Worm (Caenorhabditis elegans) whole organism, L3 larva: ENCODE results near the gene H04M03.12.
A peak's percentile ranks its signal among the peaks of the same experiment; 100 is the strongest.

Experiments used
- aly-2 ChIP-seq: fragments of 150-350 bp; optimal IDR thresholded peaks from 2 replicates; lab custom pipeline; 2014; ENCODE audit warnings: missing biosample characterization, missing genetic modification characterization
- ama-1 ChIP-seq: fragments of 150-350 bp; optimal IDR thresholded peaks from 2 replicates; lab custom pipeline; 2018
- ceh-28 ChIP-seq: fragments of 150-350 bp; optimal IDR thresholded peaks from 2 replicates; lab custom pipeline; 2014; ENCODE audit warnings: missing biosample characterization, missing genetic modification reagents, missing genetic modification characterization
- daf-12 ChIP-seq: fragments of 150-350 bp; optimal IDR thresholded peaks from 2 replicates; lab custom pipeline; 2014; ENCODE audit warnings: missing biosample characterization, missing genetic modification reagents, missing genetic modification characterization
- egl-5 ChIP-seq: fragments of 150-350 bp; optimal IDR thresholded peaks from 2 replicates; lab custom pipeline; 2017; ENCODE audit warnings: missing biosample characterization, missing genetic modification reagents, missing genetic modification characterization, inconsistent platforms
- elt-1 ChIP-seq: fragments of 150-350 bp; optimal IDR thresholded peaks from 2 replicates; lab custom pipeline; 2014; ENCODE audit warnings: missing biosample characterization, missing genetic modification characterization
- elt-2 ChIP-seq: sonication (generic microtip); optimal IDR thresholded peaks from 2 replicates; lab custom pipeline; 2016; ENCODE audit warnings: missing genetic modification reagents, mild to moderate bottlenecking, missing genetic modification characterization, missing compliant biosample characterization
- elt-3 ChIP-seq, 3 experiments: fragments of 150-350 bp in 1 of 3; sonication (generic microtip) in 2 of 3; optimal IDR thresholded peaks; 2 replicates in 2 of 3; 4 replicates in 1 of 3; lab custom pipeline; 2014 to 2017; ENCODE audit warnings: missing biosample characterization in 3 of 3, missing genetic modification characterization in 3 of 3
- eor-1 ChIP-seq, 2 experiments: fragments of 150-350 bp; optimal IDR thresholded peaks; 2 replicates each; lab custom pipeline; 2014 to 2018; ENCODE audit warnings: missing biosample characterization in 2 of 2, missing genetic modification characterization in 2 of 2
- fkh-2 ChIP-seq: fragments of 150-350 bp; optimal IDR thresholded peaks from 2 replicates; lab custom pipeline; 2014; ENCODE audit warnings: missing biosample characterization, missing genetic modification reagents, missing genetic modification characterization
- fos-1 ChIP-seq: fragments of 150-350 bp; optimal IDR thresholded peaks from 2 replicates; lab custom pipeline; 2014; ENCODE audit warnings: missing biosample characterization, missing genetic modification characterization
- jun-1 ChIP-seq: fragments of 150-350 bp; optimal IDR thresholded peaks from 2 replicates; lab custom pipeline; 2014; ENCODE audit warnings: missing biosample characterization, missing genetic modification reagents, missing genetic modification characterization
- lin-15B ChIP-seq: fragments of 150-350 bp; optimal IDR thresholded peaks from 2 replicates; lab custom pipeline; 2014; ENCODE audit warnings: missing biosample characterization, missing genetic modification characterization
- lin-39 ChIP-seq: fragments of 150-350 bp; optimal IDR thresholded peaks from 2 replicates; lab custom pipeline; 2018; ENCODE audit warnings: missing biosample characterization, missing genetic modification reagents, missing genetic modification characterization
- lsy-12 ChIP-seq: sonication (generic microtip); optimal IDR thresholded peaks from 2 replicates; lab custom pipeline; 2016; ENCODE audit warnings: mild to moderate bottlenecking, missing genetic modification characterization, missing compliant biosample characterization
- mdl-1 ChIP-seq: fragments of 150-350 bp; optimal IDR thresholded peaks from 2 replicates; lab custom pipeline; 2014; ENCODE audit warnings: missing biosample characterization, missing genetic modification characterization
- mml-1 ChIP-seq: fragments of 150-350 bp; sonication (generic microtip); optimal IDR thresholded peaks from 3 replicates; lab custom pipeline; 2014; ENCODE audit warnings: missing biosample characterization, missing genetic modification characterization
- nhr-12 ChIP-seq: fragments of 150-350 bp; optimal IDR thresholded peaks from 2 replicates; lab custom pipeline; 2014; ENCODE audit warnings: missing biosample characterization, missing genetic modification characterization
- nhr-23 ChIP-seq: fragments of 150-350 bp; optimal IDR thresholded peaks from 2 replicates; lab custom pipeline; 2014; ENCODE audit warnings: missing biosample characterization, missing genetic modification reagents, missing genetic modification characterization
- nhr-237 ChIP-seq: fragments of 150-350 bp; optimal IDR thresholded peaks from 2 replicates; lab custom pipeline; 2014; ENCODE audit warnings: missing biosample characterization, missing genetic modification characterization
- nhr-25 ChIP-seq: sonication (generic microtip); optimal IDR thresholded peaks from 2 replicates; lab custom pipeline; 2017; ENCODE audit warnings: missing biosample characterization, missing genetic modification characterization
- nhr-43 ChIP-seq: sonication (generic microtip); optimal IDR thresholded peaks from 2 replicates; lab custom pipeline; 2016; ENCODE audit warnings: mild to moderate bottlenecking, missing genetic modification characterization, missing compliant biosample characterization; ENCODE audit not compliant: poor library complexity, severe bottlenecking
- nhr-67 ChIP-seq: fragments of 150-350 bp; optimal IDR thresholded peaks from 2 replicates; lab custom pipeline; 2014; ENCODE audit warnings: missing biosample characterization, missing genetic modification characterization
- nhr-76 ChIP-seq: fragments of 150-350 bp; sonication (generic microtip); optimal IDR thresholded peaks from 5 replicates; lab custom pipeline; 2014; ENCODE audit warnings: missing biosample characterization, missing genetic modification characterization
- nhr-77 ChIP-seq: fragments of 150-350 bp; optimal IDR thresholded peaks from 2 replicates; lab custom pipeline; 2014; ENCODE audit warnings: missing biosample characterization, missing genetic modification characterization
- pha-4 ChIP-seq: fragments of 150-350 bp; optimal IDR thresholded peaks from 2 replicates; lab custom pipeline; 2014; ENCODE audit warnings: missing biosample characterization, missing genetic modification reagents, missing genetic modification characterization
- sea-2 ChIP-seq: fragments of 150-350 bp; sonication (generic microtip); optimal IDR thresholded peaks from 4 replicates; lab custom pipeline; 2014; ENCODE audit warnings: missing biosample characterization, missing genetic modification reagents, missing genetic modification characterization
- tbx-2 ChIP-seq: sonication (generic microtip); optimal IDR thresholded peaks from 2 replicates; lab custom pipeline; 2016; ENCODE audit warnings: mild to moderate bottlenecking, missing genetic modification characterization, missing compliant biosample characterization
- unc-39 ChIP-seq: sonication (generic microtip); optimal IDR thresholded peaks from 4 replicates; lab custom pipeline; 2017; ENCODE audit warnings: missing biosample characterization, missing genetic modification characterization
- unc-62 ChIP-seq: fragments of 150-350 bp; sonication (generic microtip); optimal IDR thresholded peaks from 4 replicates; lab custom pipeline; 2014; ENCODE audit warnings: missing biosample characterization, missing genetic modification reagents, missing genetic modification characterization
- zag-1 ChIP-seq: fragments of 150-350 bp; optimal IDR thresholded peaks from 2 replicates; lab custom pipeline; 2014; ENCODE audit warnings: missing biosample characterization, missing genetic modification characterization
- ztf-11 ChIP-seq: fragments of 150-350 bp; optimal IDR thresholded peaks from 2 replicates; lab custom pipeline; 2014; ENCODE audit warnings: missing biosample characterization, missing genetic modification characterization
- ztf-4 ChIP-seq: fragments of 150-350 bp; optimal IDR thresholded peaks from 2 replicates; lab custom pipeline; 2014; ENCODE audit warnings: missing biosample characterization, missing genetic modification characterization

Gene H04M03.12

ce11 chrIV:5891265-5891664 is 11.9 kb downstream of the H04M03.12 start, which contains the start of gene H04M03.3:
Gene H04M03.3 (plus strand): TSS chrIV:5891565.
- TF ChIP-seq elt-3 (tag; optimal IDR thresholded peaks at IDR 0.05; lab: Kevin White, UChicago) = no peak
- TF ChIP-seq mdl-1 (tag; lab: Kevin White, UChicago) = no peak
- no peak for TF ChIP-seq lin-39 (tag; lab: Kevin White, UChicago)
- no peak for TF ChIP-seq nhr-67 (tag; lab: Kevin White, UChicago)

- TF ChIP-seq aly-2 (tag; lab: Kevin White, UChicago) = no peak
- no peak for TF ChIP-seq fkh-2
- no peak for TF ChIP-seq mml-1
- TF ChIP-seq nhr-23 (tag; lab: Kevin White, UChicago) = no peak
- TF ChIP-seq ama-1 (lab: Kevin White, UChicago) = no peak
- TF ChIP-seq ztf-4 (tag; lab: Kevin White, UChicago) = no peak
- no peak for TF ChIP-seq ceh-28 (tag; lab: Kevin White, UChicago)
- no peak for TF ChIP-seq ztf-11 (tag; lab: Kevin White, UChicago)
- TF ChIP-seq nhr-237 = no peak
- no peak for TF ChIP-seq eor-1 (tag; optimal IDR thresholded peaks at IDR 0.05; lab: Kevin White, UChicago)
- TF ChIP-seq fos-1 (tag; lab: Kevin White, UChicago) = no peak
- TF ChIP-seq sea-2 = no peak
- TF ChIP-seq mdl-1 (tag; lab: Kevin White, UChicago) = no peak
- TF ChIP-seq nhr-25 = no peak
Observed at ce11 chrIV:5886605-5887004, 16.6 kb downstream of the H04M03.12 start.

ce11 chrIV:5885180-5885887 is 17.8 kb downstream of the H04M03.12 start, which contains the start of gene glf-1:
Gene glf-1 (plus strand): TSS chrIV:5885835.
- peak; percentile 84 for TF ChIP-seq elt-1 (tag; lab: Kevin White, UChicago)
- peak; percentile 1 for TF ChIP-seq nhr-43
- peak; percentile 30 for TF ChIP-seq nhr-23 (tag; lab: Kevin White, UChicago)
- no peak for TF ChIP-seq egl-5 (tag; lab: Kevin White, UChicago)

ce11 chrIV:5884500-5884899 is 18.7 kb downstream of the H04M03.12 start, which contains the start of gene H04M03.11:
Gene H04M03.11 (minus strand): TSS chrIV:5884600.
- no peak for TF ChIP-seq ztf-4 (tag; lab: Kevin White, UChicago)
- no peak for TF ChIP-seq unc-62
- no peak for TF ChIP-seq egl-5 (tag; lab: Kevin White, UChicago)
- no peak for TF ChIP-seq nhr-77 (tag; lab: Kevin White, UChicago)
- TF ChIP-seq unc-39 (tag; lab: Kevin White, UChicago) = no peak
- TF ChIP-seq nhr-12 = no peak
- TF ChIP-seq tbx-2 (tag; lab: Kevin White, UChicago) = no peak
- no peak for TF ChIP-seq lsy-12 (tag; lab: Kevin White, UChicago)
- TF ChIP-seq zag-1 (tag; lab: Kevin White, UChicago) = no peak
- no peak for TF ChIP-seq pha-4
- TF ChIP-seq lin-39 (tag; lab: Kevin White, UChicago) = no peak
- TF ChIP-seq elt-1 (tag; lab: Kevin White, UChicago) = no peak
- no peak for TF ChIP-seq jun-1 (tag; lab: Kevin White, UChicago)
- no peak for TF ChIP-seq mml-1

ce11 chrIV:5879853-5880252 is 23.3 kb downstream of the H04M03.12 start, which contains the start of gene srv-22:
Gene srv-22 (minus strand): TSS chrIV:5879953.
- TF ChIP-seq sea-2 (no peak), fkh-2 (no peak), nhr-43 (no peak), pha-4 (no peak), egl-5 (tag; lab: Kevin White, UChicago) (no peak), lin-15B (no peak), nhr-77 (tag; lab: Kevin White, UChicago) (no peak)
- TF ChIP-seq, all 47 proteins: peak for 0

- TF ChIP-seq elt-2 (tag; lab: Kevin White, UChicago) = no peak
- no peak for TF ChIP-seq ama-1 (lab: Kevin White, UChicago)
- no peak for TF ChIP-seq egl-5 (tag; lab: Kevin White, UChicago)
- no peak for TF ChIP-seq tbx-2 (tag; lab: Kevin White, UChicago)
- no peak for TF ChIP-seq nhr-76
- no peak for TF ChIP-seq daf-12 (tag; lab: Kevin White, UChicago)
Observed at ce11 chrIV:5877246-5877645, 25.9 kb downstream of the H04M03.12 start, which contains the start of gene srv-21. Gene srv-21 (minus strand): TSS chrIV:5877346.
